Worm (Caenorhabditis elegans) whole organism, L4 larva: ENCODE results near the gene B0001.7.

ENCODE experiments used
- F26F4.8 ChIP-seq: fragments of 200-800 bp; sonication (Bioruptor generic); conservative IDR thresholded peaks from 2 replicates; pipeline ENCODE4 v1.3.6; 2022; ENCODE audit warnings: missing genetic modification characterization, missing compliant biosample characterization
- T20F7.1 ChIP-seq: fragments of 200-800 bp; sonication (Bioruptor generic); optimal IDR thresholded peaks from 2 replicates; lab custom pipeline; 2018; ENCODE audit warnings: mild to moderate bottlenecking, missing genetic modification characterization, missing compliant biosample characterization
- aha-1 ChIP-seq: fragments of 150-350 bp; peaks from one replicate; lab custom pipeline; 2014; ENCODE audit warnings: missing biosample characterization, missing genetic modification characterization
- ama-1 ChIP-seq: fragments of 150-350 bp; optimal IDR thresholded peaks from 2 replicates; lab custom pipeline; 2014; ENCODE audit warnings: inconsistent platforms, mixed read lengths
- attf-4 ChIP-seq: sonication (generic microtip); optimal IDR thresholded peaks from 3 replicates; lab custom pipeline; 2017; ENCODE audit warnings: missing biosample characterization, missing genetic modification characterization
- ceh-32 ChIP-seq: sonication (generic microtip); optimal IDR thresholded peaks from 2 replicates; lab custom pipeline; 2016; ENCODE audit warnings: mild to moderate bottlenecking, missing genetic modification characterization, missing compliant biosample characterization; ENCODE audit not compliant: poor library complexity
- ceh-62 ChIP-seq: sonication (generic microtip); optimal IDR thresholded peaks from 2 replicates; lab custom pipeline; 2017; ENCODE audit warnings: missing biosample characterization, missing genetic modification characterization
- ces-1 ChIP-seq: fragments of 150-350 bp; sonication (generic microtip); optimal IDR thresholded peaks from 4 replicates; lab custom pipeline; 2014; ENCODE audit warnings: missing biosample characterization, missing genetic modification reagents, missing genetic modification characterization
- ctbp-1 ChIP-seq: fragments of 200-800 bp; sonication (Bioruptor generic); IDR thresholded peaks from 2 replicates; pipeline ENCODE4 v1.3.6; 2022; ENCODE audit warnings: missing genetic modification reagents, missing genetic modification characterization, missing compliant biosample characterization
- daf-16 ChIP-seq, 3 experiments: sonication (generic microtip); optimal IDR thresholded peaks; 2 replicates each; lab custom pipeline; 2016 to 2017; ENCODE audit warnings: missing genetic modification characterization in 3 of 3, missing genetic modification reagents in 3 of 3, mild to moderate bottlenecking in 2 of 3, missing compliant biosample characterization in 2 of 3, missing biosample characterization in 1 of 3, moderate library complexity in 1 of 3
- daf-8 ChIP-seq: fragments of 200-800 bp; sonication (Bioruptor generic); IDR thresholded peaks from 2 replicates; pipeline ENCODE4 v1.3.6; 2022; ENCODE audit warnings: missing genetic modification characterization, missing compliant biosample characterization
- dmd-6 ChIP-seq: fragments of 200-800 bp; sonication (Bioruptor generic); IDR thresholded peaks from 2 replicates; pipeline ENCODE4 v1.3.6; 2022; ENCODE audit warnings: missing genetic modification reagents, missing genetic modification characterization, missing compliant biosample characterization
- dmd-8 ChIP-seq: fragments of 200-800 bp; sonication (Bioruptor generic); IDR thresholded peaks from 2 replicates; pipeline ENCODE4 v1.3.6; 2022; ENCODE audit warnings: missing genetic modification characterization, missing compliant biosample characterization
- dmd-9 ChIP-seq: fragments of 200-800 bp; sonication (Bioruptor generic); IDR thresholded peaks from 2 replicates; pipeline ENCODE4 v1.3.6; 2022; ENCODE audit warnings: missing genetic modification reagents, missing genetic modification characterization, missing compliant biosample characterization
- dpl-1 ChIP-seq: fragments of 150-350 bp; optimal IDR thresholded peaks from 2 replicates; lab custom pipeline; 2014; ENCODE audit warnings: missing biosample characterization, missing genetic modification reagents, missing genetic modification characterization
- dve-1 ChIP-seq: sonication (generic microtip); optimal IDR thresholded peaks from 2 replicates; lab custom pipeline; 2017; ENCODE audit warnings: antibody characterized with exemption, mild to moderate bottlenecking, missing genetic modification characterization, missing compliant biosample characterization; ENCODE audit not compliant: insufficient read depth
- egl-27 ChIP-seq: sonication (generic microtip); optimal IDR thresholded peaks from 3 replicates; lab custom pipeline; 2017; ENCODE audit warnings: missing biosample characterization, missing genetic modification reagents, missing genetic modification characterization
- egl-43 ChIP-seq: fragments of 200-800 bp; sonication (Bioruptor generic); IDR thresholded peaks from 2 replicates; pipeline ENCODE4 v1.3.6; 2022; ENCODE audit warnings: missing genetic modification reagents, missing genetic modification characterization, missing compliant biosample characterization
- hif-1 ChIP-seq, 2 experiments: sonication (generic microtip); optimal IDR thresholded peaks; 2 replicates each; lab custom pipeline; 2016 to 2017; ENCODE audit warnings: missing compliant biosample characterization in 2 of 2, missing genetic modification characterization in 2 of 2, missing genetic modification reagents in 2 of 2, missing genotype in 2 of 2, mild to moderate bottlenecking in 1 of 2
- hlh-30 ChIP-seq: sonication (generic microtip); optimal IDR thresholded peaks from 2 replicates; lab custom pipeline; 2017; ENCODE audit warnings: antibody characterized with exemption, mild to moderate bottlenecking, missing genetic modification characterization, missing compliant biosample characterization; ENCODE audit not compliant: insufficient read depth
- hmg-1.1 ChIP-seq: fragments of 200-800 bp; sonication (Bioruptor generic); IDR thresholded peaks from 2 replicates; pipeline ENCODE4 v1.3.6; 2022; ENCODE audit warnings: missing genetic modification reagents, missing genetic modification characterization, missing compliant biosample characterization
- lin-38 ChIP-seq: fragments of 200-800 bp; sonication (Bioruptor generic); IDR thresholded peaks from 2 replicates; pipeline ENCODE4 v1.3.6; 2022; ENCODE audit warnings: missing genetic modification reagents, missing genetic modification characterization, missing compliant biosample characterization
- mdl-1 ChIP-seq, 2 experiments: fragments of 150-350 bp in 1 of 2; sonication (generic microtip) in 1 of 2; optimal IDR thresholded peaks; 2 replicates each; lab custom pipeline; 2014 to 2017; ENCODE audit warnings: missing biosample characterization in 2 of 2, missing genetic modification characterization in 2 of 2
- mxl-2 ChIP-seq: fragments of 200-800 bp; sonication (Bioruptor generic); conservative IDR thresholded peaks from 2 replicates; pipeline ENCODE4 v1.3.6; 2022; ENCODE audit warnings: missing genetic modification reagents, missing genetic modification characterization, missing compliant biosample characterization
- nhr-10 ChIP-seq: fragments of 150-350 bp; optimal IDR thresholded peaks from 2 replicates; lab custom pipeline; 2014; ENCODE audit warnings: missing biosample characterization, missing genetic modification characterization
- nhr-28 ChIP-seq: fragments of 150-350 bp; optimal IDR thresholded peaks from 2 replicates; lab custom pipeline; 2014; ENCODE audit warnings: missing biosample characterization, missing genetic modification characterization
- nhr-76 ChIP-seq: fragments of 150-350 bp; optimal IDR thresholded peaks from 2 replicates; lab custom pipeline; 2014; ENCODE audit warnings: missing biosample characterization, missing genetic modification characterization
- pha-4 ChIP-seq, 2 experiments: fragments of 150-350 bp in 1 of 2; fragments of 200-800 bp in 1 of 2; sonication (Bioruptor generic) in 1 of 2; IDR thresholded peaks in 1 of 2; optimal IDR thresholded peaks in 1 of 2; 2 replicates each; pipeline versions ENCODE4 v1.3.6 to Lab custom; 2014 to 2022; ENCODE audit warnings: missing genetic modification characterization in 2 of 2, missing genetic modification reagents in 2 of 2, missing biosample characterization in 1 of 2, missing compliant biosample characterization in 1 of 2
- php-3 ChIP-seq: fragments of 200-800 bp; sonication (Bioruptor generic); IDR thresholded peaks from 2 replicates; pipeline ENCODE4 v1.3.6; 2022; ENCODE audit warnings: missing genetic modification reagents, missing genetic modification characterization, missing compliant biosample characterization
- pqm-1 ChIP-seq: sonication (generic microtip); optimal IDR thresholded peaks from 2 replicates; lab custom pipeline; 2017; ENCODE audit warnings: missing biosample characterization, missing genetic modification characterization
- saeg-2 ChIP-seq: fragments of 200-800 bp; sonication (Bioruptor generic); IDR thresholded peaks from 2 replicates; pipeline ENCODE4 v1.3.6; 2022; ENCODE audit warnings: missing genetic modification reagents, missing genetic modification characterization, missing compliant biosample characterization
- snpc-1.2 ChIP-seq: fragments of 200-800 bp; sonication (Bioruptor generic); IDR thresholded peaks from 2 replicates; pipeline ENCODE4 v1.3.6; 2022; ENCODE audit warnings: missing genetic modification reagents, missing genetic modification characterization, missing compliant biosample characterization
- spr-1 ChIP-seq: sonication (generic microtip); optimal IDR thresholded peaks from 2 replicates; lab custom pipeline; 2016; ENCODE audit warnings: mild to moderate bottlenecking, missing genetic modification characterization, missing compliant biosample characterization
- spr-3 ChIP-seq: fragments of 200-800 bp; sonication (Bioruptor generic); optimal IDR thresholded peaks from 2 replicates; lab custom pipeline; 2018; ENCODE audit warnings: mild to moderate bottlenecking, missing genetic modification characterization, missing compliant biosample characterization
- vab-7 ChIP-seq: fragments of 200-800 bp; sonication (Bioruptor generic); IDR thresholded peaks from 2 replicates; pipeline ENCODE4 v1.3.6; 2022; ENCODE audit warnings: missing genetic modification reagents, missing genetic modification characterization, missing compliant biosample characterization
- zag-1 ChIP-seq: fragments of 150-350 bp; optimal IDR thresholded peaks from 2 replicates; lab custom pipeline; 2014; ENCODE audit warnings: missing biosample characterization, missing genetic modification characterization

The B0001.7 gene

ce11 chrIV:12199538-12200158 lies 45.6 kb upstream of the B0001.7 start (continued):
- TF ChIP-seq snpc-1.2 (GFP tag; lab: Robert Waterston, UW): no peak
- TF ChIP-seq dve-1 (tag; lab: Kevin White, UChicago): peak; percentile 92
- TF ChIP-seq mxl-2 (GFP tag; lab: Robert Waterston, UW): 0 out of 2 replicates have a peak, but pooled peaks have one; percentile 26
- TF ChIP-seq dmd-6: peak; percentile 79
- TF ChIP-seq pqm-1 (tag; lab: Kevin White, UChicago): peak; percentile 58
- TF ChIP-seq hmg-1.1 (GFP tag; lab: Robert Waterston, UW): no peak
- peak; percentile 82 for TF ChIP-seq aha-1 (tag; lab: Kevin White, UChicago)
- no peak for TF ChIP-seq nhr-10 (tag; lab: Kevin White, UChicago)
- peak; percentile 16 for TF ChIP-seq lin-38 (GFP tag; lab: Robert Waterston, UW)
- no peak for TF ChIP-seq ces-1
- 0 out of 2 replicates have a peak, but pooled peaks have one; percentile 14 for TF ChIP-seq pha-4 (GFP tag; IDR thresholded peaks at IDR 0.05; lab: Robert Waterston, UW)
- no peak for TF ChIP-seq pha-4 (tag; optimal IDR thresholded peaks at IDR 0.05; lab: Kevin White, UChicago)
- no peak for TF ChIP-seq spr-3
- no peak for TF ChIP-seq zag-1 (tag; lab: Kevin White, UChicago)
- peak in 1 of 2 experiments; percentile 51 for TF ChIP-seq hif-1 (tag; optimal IDR thresholded peaks at IDR 0.05; lab: Kevin White, UChicago)
- no peak for TF ChIP-seq ama-1 (lab: Kevin White, UChicago)
- no peak for TF ChIP-seq dmd-9 (GFP tag; lab: Robert Waterston, UW)
- TF ChIP-seq mdl-1 (tag; optimal IDR thresholded peaks at IDR 0.05; lab: Kevin White, UChicago): peak in 1 of 2 experiments; percentile 21
- no peak for TF ChIP-seq ceh-32
- peak in 1 of 2 experiments; percentile 1 for TF ChIP-seq daf-16 (GFP tag; optimal IDR thresholded peaks at IDR 0.05; lab: Kevin White, UChicago)
- TF ChIP-seq daf-16 (tag; optimal IDR thresholded peaks at IDR 0.05; lab: Kevin White, UChicago): peak; percentile 45
- TF ChIP-seq ceh-62 (tag; lab: Kevin White, UChicago): no peak
- peak; percentile 36 for TF ChIP-seq nhr-28 (tag; lab: Kevin White, UChicago)
- TF ChIP-seq daf-8 (GFP tag; lab: Robert Waterston, UW): no peak
- TF ChIP-seq php-3: 0 out of 2 replicates have a peak, but pooled peaks have one; percentile 13

ce11 chrIV:12198816-12199215 lies 44.8 kb upstream of the B0001.7 start:
- TF ChIP-seq dmd-8 (GFP tag; lab: Robert Waterston, UW) (no peak), spr-1 (tag; lab: Kevin White, UChicago) (no peak), saeg-2 (GFP tag; lab: Robert Waterston, UW) (no peak), dpl-1 (GFP tag; lab: Kevin White, UChicago) (no peak), pha-4 (GFP tag; IDR thresholded peaks at IDR 0.05; lab: Robert Waterston, UW) (no peak), pha-4 (tag; optimal IDR thresholded peaks at IDR 0.05; lab: Kevin White, UChicago) (peak; percentile 10), egl-43 (no peak), ceh-62 (tag; lab: Kevin White, UChicago) (no peak), hlh-30 (tag; lab: Kevin White, UChicago) (no peak), zag-1 (tag; lab: Kevin White, UChicago) (no peak), F26F4.8 (GFP tag; lab: Robert Waterston, UW) (no peak), vab-7 (GFP tag; lab: Robert Waterston, UW) (no peak), dmd-6 (peak; percentile 16; the same call in 1 of the 2 replicates), egl-27 (no peak), ctbp-1 (GFP tag; lab: Robert Waterston, UW) (no peak), ama-1 (lab: Kevin White, UChicago) (no peak), hmg-1.1 (GFP tag; lab: Robert Waterston, UW) (no peak), nhr-76 (no peak), pqm-1 (tag; lab: Kevin White, UChicago) (no peak), T20F7.1 (GFP tag; lab: Kevin White, UChicago) (no peak), dve-1 (tag; lab: Kevin White, UChicago) (peak; percentile 4), snpc-1.2 (GFP tag; lab: Robert Waterston, UW) (no peak), attf-4 (no peak)
